Worm (Caenorhabditis elegans) whole organism, L1 larva: ENCODE measurements around the gene F26F12.4.

Experiments
- aly-2 ChIP-seq: fragments of 150-350 bp; optimal IDR thresholded peaks from 2 replicates; lab custom pipeline; 2014; ENCODE audit warnings: missing biosample characterization, missing genetic modification characterization
- lsy-2 ChIP-seq, 2 experiments: fragments of 150-350 bp; optimal IDR thresholded peaks; 2 replicates each; lab custom pipeline; 2014; ENCODE audit warnings: missing biosample characterization in 2 of 2, missing genetic modification characterization in 2 of 2
- nhr-237 ChIP-seq: fragments of 150-350 bp; optimal IDR thresholded peaks from 2 replicates; lab custom pipeline; 2014; ENCODE audit warnings: missing biosample characterization, missing genetic modification characterization
- unc-62 ChIP-seq: fragments of 150-350 bp; optimal IDR thresholded peaks from 2 replicates; lab custom pipeline; 2014; ENCODE audit warnings: missing biosample characterization, missing genetic modification reagents, missing genetic modification characterization

- TF ChIP-seq aly-2 (tag; lab: Kevin White, UChicago), result no peak
- TF ChIP-seq nhr-237, result no peak
- no peak for TF ChIP-seq unc-62 (GFP tag; lab: Kevin White, UChicago)
- no peak for TF ChIP-seq lsy-2 (tag; optimal IDR thresholded peaks at IDR 0.05; lab: Kevin White, UChicago)
Observed at ce11 chrV:5907090-5907489, 38.0 kb upstream of the F26F12.4 start, which contains the start of gene C04E6.4.
